Worm (Caenorhabditis elegans) whole organism, L4 larva: ENCODE measurements around the gene C26F1.1.
A peak's percentile ranks its signal among the peaks of the same experiment; 100 is the strongest.

Experiments used
- F10B5.3 ChIP-seq: sonication (generic microtip); optimal IDR thresholded peaks from 2 replicates; lab custom pipeline; 2016; ENCODE audit warnings: mild to moderate bottlenecking, missing genetic modification characterization, missing compliant biosample characterization
- F44E2.7 ChIP-seq: fragments of 200-800 bp; sonication (Bioruptor generic); IDR thresholded peaks from 2 replicates; pipeline ENCODE4 v2.1.2; 2022; ENCODE audit warnings: missing genetic modification characterization, missing compliant biosample characterization
- F49E8.2 ChIP-seq: sonication (generic microtip); optimal IDR thresholded peaks from 2 replicates; lab custom pipeline; 2016; ENCODE audit warnings: missing compliant biosample characterization, mild to moderate bottlenecking, missing genetic modification characterization, borderline replicate concordance
- R02D3.7 ChIP-seq: fragments of 150-350 bp; sonication (generic microtip); optimal IDR thresholded peaks from 3 replicates; lab custom pipeline; 2014; ENCODE audit warnings: missing biosample characterization, missing genetic modification characterization
- T20F7.1 ChIP-seq: fragments of 200-800 bp; sonication (Bioruptor generic); optimal IDR thresholded peaks from 2 replicates; lab custom pipeline; 2018; ENCODE audit warnings: mild to moderate bottlenecking, missing genetic modification characterization, missing compliant biosample characterization
- Y105C5A.15 ChIP-seq: fragments of 200-800 bp; sonication (Bioruptor generic); IDR thresholded peaks from 2 replicates; pipeline ENCODE4 v1.3.6; 2022; ENCODE audit warnings: missing genetic modification characterization, missing compliant biosample characterization
- Y48G9A.11 ChIP-seq: fragments of 200-800 bp; sonication (Bioruptor generic); IDR thresholded peaks from 2 replicates; pipeline ENCODE4 v1.3.6; 2022; ENCODE audit warnings: missing genetic modification reagents, missing genetic modification characterization, missing compliant biosample characterization
- Y5F2A.4 ChIP-seq: fragments of 200-800 bp; sonication (Bioruptor generic); optimal IDR thresholded peaks from 2 replicates; lab custom pipeline; 2018; ENCODE audit warnings: mild to moderate bottlenecking, missing genetic modification characterization, missing compliant biosample characterization
- ZK546.5 ChIP-seq, 2 experiments: sonication (generic microtip); optimal IDR thresholded peaks; 2 replicates each; lab custom pipeline; 2017; ENCODE audit warnings: missing biosample characterization in 2 of 2, missing genetic modification characterization in 2 of 2
- arid-1 ChIP-seq: fragments of 200-800 bp; sonication (Bioruptor generic); conservative IDR thresholded peaks from 2 replicates; pipeline ENCODE4 v1.3.6; 2022; ENCODE audit warnings: missing genetic modification reagents, missing genetic modification characterization, missing compliant biosample characterization
- ceh-20 ChIP-seq: fragments of 200-800 bp; sonication (Bioruptor generic); IDR thresholded peaks from 2 replicates; pipeline ENCODE4 v1.3.6; 2022; ENCODE audit warnings: missing genetic modification reagents, missing genetic modification characterization, missing compliant biosample characterization
- ceh-62 ChIP-seq: sonication (generic microtip); optimal IDR thresholded peaks from 2 replicates; lab custom pipeline; 2017; ENCODE audit warnings: missing biosample characterization, missing genetic modification characterization
- ceh-82 ChIP-seq: sonication (generic microtip); optimal IDR thresholded peaks from 2 replicates; lab custom pipeline; 2017; ENCODE audit warnings: missing biosample characterization, missing genetic modification characterization
- ctbp-1 ChIP-seq: fragments of 200-800 bp; sonication (Bioruptor generic); IDR thresholded peaks from 2 replicates; pipeline ENCODE4 v1.3.6; 2022; ENCODE audit warnings: missing genetic modification reagents, missing genetic modification characterization, missing compliant biosample characterization
- daf-12 ChIP-seq: fragments of 150-350 bp; optimal IDR thresholded peaks from 2 replicates; lab custom pipeline; 2014; ENCODE audit warnings: missing biosample characterization, missing genetic modification reagents, missing genetic modification characterization
- daf-16 ChIP-seq, 3 experiments: sonication (generic microtip); optimal IDR thresholded peaks; 2 replicates each; lab custom pipeline; 2016 to 2017; ENCODE audit warnings: missing genetic modification characterization in 3 of 3, missing genetic modification reagents in 3 of 3, mild to moderate bottlenecking in 2 of 3, missing compliant biosample characterization in 2 of 3, missing biosample characterization in 1 of 3, moderate library complexity in 1 of 3
- daf-8 ChIP-seq: fragments of 200-800 bp; sonication (Bioruptor generic); IDR thresholded peaks from 2 replicates; pipeline ENCODE4 v1.3.6; 2022; ENCODE audit warnings: missing genetic modification characterization, missing compliant biosample characterization
- dmd-8 ChIP-seq: fragments of 200-800 bp; sonication (Bioruptor generic); IDR thresholded peaks from 2 replicates; pipeline ENCODE4 v1.3.6; 2022; ENCODE audit warnings: missing genetic modification characterization, missing compliant biosample characterization
- dpl-1 ChIP-seq: fragments of 150-350 bp; optimal IDR thresholded peaks from 2 replicates; lab custom pipeline; 2014; ENCODE audit warnings: missing biosample characterization, missing genetic modification reagents, missing genetic modification characterization
- duxl-1 ChIP-seq: sonication (generic microtip); optimal IDR thresholded peaks from 2 replicates; lab custom pipeline; 2016; ENCODE audit warnings: mild to moderate bottlenecking, missing genetic modification characterization, moderate library complexity, missing compliant biosample characterization; ENCODE audit not compliant: poor library complexity
- egl-27 ChIP-seq: sonication (generic microtip); optimal IDR thresholded peaks from 3 replicates; lab custom pipeline; 2017; ENCODE audit warnings: missing biosample characterization, missing genetic modification reagents, missing genetic modification characterization
- egl-43 ChIP-seq: fragments of 200-800 bp; sonication (Bioruptor generic); IDR thresholded peaks from 2 replicates; pipeline ENCODE4 v1.3.6; 2022; ENCODE audit warnings: missing genetic modification reagents, missing genetic modification characterization, missing compliant biosample characterization
- fkh-10 ChIP-seq: fragments of 150-350 bp; optimal IDR thresholded peaks from 2 replicates; lab custom pipeline; 2014; ENCODE audit warnings: missing biosample characterization, missing genetic modification reagents, missing genetic modification characterization
- fos-1 ChIP-seq: fragments of 150-350 bp; optimal IDR thresholded peaks from 2 replicates; lab custom pipeline; 2014; ENCODE audit warnings: missing biosample characterization, missing genetic modification characterization
- hif-1 ChIP-seq, 2 experiments: sonication (generic microtip); optimal IDR thresholded peaks; 2 replicates each; lab custom pipeline; 2016 to 2017; ENCODE audit warnings: missing compliant biosample characterization in 2 of 2, missing genetic modification characterization in 2 of 2, missing genetic modification reagents in 2 of 2, missing genotype in 2 of 2, mild to moderate bottlenecking in 1 of 2
- hlh-11 ChIP-seq: fragments of 200-800 bp; sonication (Bioruptor generic); optimal IDR thresholded peaks from 2 replicates; lab custom pipeline; 2018; ENCODE audit warnings: mild to moderate bottlenecking, missing genetic modification characterization, missing compliant biosample characterization
- hlh-30 ChIP-seq: sonication (generic microtip); optimal IDR thresholded peaks from 2 replicates; lab custom pipeline; 2017; ENCODE audit warnings: antibody characterized with exemption, mild to moderate bottlenecking, missing genetic modification characterization, missing compliant biosample characterization; ENCODE audit not compliant: insufficient read depth
- hmg-1.1 ChIP-seq: fragments of 200-800 bp; sonication (Bioruptor generic); IDR thresholded peaks from 2 replicates; pipeline ENCODE4 v1.3.6; 2022; ENCODE audit warnings: missing genetic modification reagents, missing genetic modification characterization, missing compliant biosample characterization
- jun-1 ChIP-seq: fragments of 150-350 bp; optimal IDR thresholded peaks from 2 replicates; lab custom pipeline; 2014; ENCODE audit warnings: missing biosample characterization, missing genetic modification reagents, missing genetic modification characterization
- lin-38 ChIP-seq: fragments of 200-800 bp; sonication (Bioruptor generic); IDR thresholded peaks from 2 replicates; pipeline ENCODE4 v1.3.6; 2022; ENCODE audit warnings: missing genetic modification reagents, missing genetic modification characterization, missing compliant biosample characterization
- lin-39 ChIP-seq: fragments of 150-350 bp; optimal IDR thresholded peaks from 2 replicates; lab custom pipeline; 2014; ENCODE audit warnings: missing biosample characterization, missing genetic modification reagents, missing genetic modification characterization
- lir-3 ChIP-seq: sonication (generic microtip); optimal IDR thresholded peaks from 2 replicates; lab custom pipeline; 2016; ENCODE audit warnings: mild to moderate bottlenecking, missing genetic modification characterization, missing compliant biosample characterization
- lsy-2 ChIP-seq, 2 experiments: fragments of 150-350 bp in 1 of 2; sonication (generic microtip) in 1 of 2; optimal IDR thresholded peaks; 2 replicates each; lab custom pipeline; 2014 to 2017; ENCODE audit warnings: missing biosample characterization in 2 of 2, missing genetic modification characterization in 2 of 2
- mdt-29 ChIP-seq: fragments of 200-800 bp; sonication (Bioruptor generic); IDR thresholded peaks from 2 replicates; pipeline ENCODE4 v1.3.6; 2022; ENCODE audit warnings: missing genetic modification reagents, missing genetic modification characterization, missing compliant biosample characterization
- nhr-11 ChIP-seq: fragments of 150-350 bp; optimal IDR thresholded peaks from 2 replicates; lab custom pipeline; 2014; ENCODE audit warnings: missing biosample characterization, missing genetic modification characterization
- nhr-237 ChIP-seq: sonication (generic microtip); optimal IDR thresholded peaks from 2 replicates; lab custom pipeline; 2017; ENCODE audit warnings: missing biosample characterization, missing genetic modification characterization
- nhr-42 ChIP-seq: fragments of 200-800 bp; sonication (Bioruptor generic); IDR thresholded peaks from 2 replicates; pipeline ENCODE4 v1.3.6; 2022; ENCODE audit warnings: missing genetic modification characterization, missing compliant biosample characterization
- nhr-48 ChIP-seq: sonication (generic microtip); optimal IDR thresholded peaks from 2 replicates; lab custom pipeline; 2016; ENCODE audit warnings: mild to moderate bottlenecking, missing genetic modification characterization, missing compliant biosample characterization
- nhr-6 ChIP-seq: fragments of 150-350 bp; optimal IDR thresholded peaks from 2 replicates; lab custom pipeline; 2014; ENCODE audit warnings: missing biosample characterization, missing genetic modification characterization
- nhr-76 ChIP-seq: fragments of 150-350 bp; optimal IDR thresholded peaks from 2 replicates; lab custom pipeline; 2014; ENCODE audit warnings: missing biosample characterization, missing genetic modification characterization
- nhr-77 ChIP-seq: fragments of 150-350 bp; optimal IDR thresholded peaks from 2 replicates; lab custom pipeline; 2014; ENCODE audit warnings: missing biosample characterization, missing genetic modification characterization
- pha-4 ChIP-seq, 2 experiments: fragments of 150-350 bp in 1 of 2; fragments of 200-800 bp in 1 of 2; sonication (Bioruptor generic) in 1 of 2; IDR thresholded peaks in 1 of 2; optimal IDR thresholded peaks in 1 of 2; 2 replicates each; pipeline versions ENCODE4 v1.3.6 to Lab custom; 2014 to 2022; ENCODE audit warnings: missing genetic modification characterization in 2 of 2, missing genetic modification reagents in 2 of 2, missing biosample characterization in 1 of 2, missing compliant biosample characterization in 1 of 2
- php-3 ChIP-seq: fragments of 200-800 bp; sonication (Bioruptor generic); IDR thresholded peaks from 2 replicates; pipeline ENCODE4 v1.3.6; 2022; ENCODE audit warnings: missing genetic modification reagents, missing genetic modification characterization, missing compliant biosample characterization
- rbr-2 ChIP-seq: sonication (generic microtip); optimal IDR thresholded peaks from 2 replicates; lab custom pipeline; 2016; ENCODE audit warnings: missing genotype, missing genetic modification characterization, missing compliant biosample characterization
- spr-1 ChIP-seq: sonication (generic microtip); optimal IDR thresholded peaks from 2 replicates; lab custom pipeline; 2016; ENCODE audit warnings: mild to moderate bottlenecking, missing genetic modification characterization, missing compliant biosample characterization
- unc-130 ChIP-seq: sonication (generic microtip); optimal IDR thresholded peaks from 2 replicates; lab custom pipeline; 2016; ENCODE audit warnings: missing genetic modification reagents, missing genetic modification characterization, missing compliant biosample characterization
- unc-39 ChIP-seq: sonication (generic microtip); optimal IDR thresholded peaks from 2 replicates; lab custom pipeline; 2017; ENCODE audit warnings: missing biosample characterization, missing genetic modification characterization
- unc-62 ChIP-seq, 3 experiments: fragments of 150-350 bp in 1 of 3; sonication (generic microtip); optimal IDR thresholded peaks in 2 of 3; peaks in 1 of 3; 1 replicate in 1 of 3; 2 replicates in 2 of 3; lab custom pipeline; 2014 to 2017; ENCODE audit warnings: missing biosample characterization in 3 of 3, missing genetic modification characterization in 3 of 3, missing genetic modification reagents in 3 of 3, missing genotype in 1 of 3
- zag-1 ChIP-seq: fragments of 150-350 bp; optimal IDR thresholded peaks from 2 replicates; lab custom pipeline; 2014; ENCODE audit warnings: missing biosample characterization, missing genetic modification characterization
- zfp-3 ChIP-seq: fragments of 200-800 bp; sonication (Bioruptor generic); conservative IDR thresholded peaks from 2 replicates; pipeline ENCODE4 v1.3.6; 2022; ENCODE audit warnings: missing genetic modification reagents, missing genetic modification characterization, missing compliant biosample characterization
- zip-2 ChIP-seq: fragments of 150-350 bp; optimal IDR thresholded peaks from 2 replicates; lab custom pipeline; 2014; ENCODE audit warnings: missing biosample characterization, missing genetic modification characterization

Gene C26F1.1

DNA sequence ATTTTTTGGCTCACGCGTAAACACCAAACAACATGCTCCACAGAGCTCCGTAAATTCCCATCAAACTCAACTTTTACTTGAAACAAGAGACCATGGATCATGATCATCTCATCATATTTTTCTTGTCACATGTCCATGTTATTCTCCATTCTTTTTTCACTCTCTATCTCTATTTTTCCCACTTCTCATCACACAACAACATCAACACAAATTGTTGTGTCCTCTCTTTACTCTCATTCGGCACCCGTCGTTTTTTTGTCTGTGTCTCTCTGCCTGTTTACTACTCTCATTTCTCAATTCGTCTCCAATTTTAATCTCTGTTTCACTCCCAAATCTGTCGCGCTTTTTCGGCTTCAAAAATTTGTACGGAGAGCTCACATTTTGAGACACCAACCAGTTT is 25.9 kb upstream of the C26F1.1 start (continued):
- no peak for TF ChIP-seq Y5F2A.4 (GFP tag; lab: Kevin White, UChicago)
- TF ChIP-seq rbr-2 = peak; percentile 52
- peak; percentile 2 for TF ChIP-seq fkh-10 (GFP tag; lab: Kevin White, UChicago)
- TF ChIP-seq unc-62 (GFP tag; optimal IDR thresholded peaks at IDR 0.05 in 1 of 2; lab: Kevin White, UChicago) = peak in 1 of 2 experiments; percentile 99
- no peak for TF ChIP-seq unc-62 (tag; optimal IDR thresholded peaks at IDR 0.05; lab: Kevin White, UChicago)
- TF ChIP-seq ceh-20 (GFP tag; lab: Robert Waterston, UW) = peak; percentile 57; the same call in 1 of the 2 replicates
- peak; percentile 61 for TF ChIP-seq hlh-11 (tag; lab: Kevin White, UChicago)
- peak; percentile 17 for TF ChIP-seq dpl-1 (GFP tag; lab: Kevin White, UChicago)
- TF ChIP-seq lin-38 (GFP tag; lab: Robert Waterston, UW) = no peak
- no peak for TF ChIP-seq ceh-62
- TF ChIP-seq jun-1 (tag; lab: Kevin White, UChicago) = no peak
- TF ChIP-seq Y48G9A.11 (GFP tag; lab: Robert Waterston, UW) = no peak
- TF ChIP-seq Y105C5A.15 = no peak
- no peak for TF ChIP-seq unc-39
- no peak for TF ChIP-seq unc-130 (GFP tag; lab: Kevin White, UChicago)
- TF ChIP-seq nhr-6 (tag; lab: Kevin White, UChicago) = no peak
- TF ChIP-seq egl-27 (tag; lab: Kevin White, UChicago) = no peak
- TF ChIP-seq zip-2 (tag; lab: Kevin White, UChicago) = no peak
- no peak for TF ChIP-seq daf-12 (tag; lab: Kevin White, UChicago)
- TF ChIP-seq F49E8.2 (tag; lab: Kevin White, UChicago) = no peak
- TF ChIP-seq egl-43 (GFP tag; lab: Robert Waterston, UW) = no peak
- TF ChIP-seq lir-3 (tag; lab: Kevin White, UChicago) = no peak
- no peak for TF ChIP-seq arid-1 (GFP tag; lab: Robert Waterston, UW)
- TF ChIP-seq nhr-77 (tag; lab: Kevin White, UChicago) = no peak
- TF ChIP-seq nhr-237 (tag; lab: Kevin White, UChicago) = no peak
- no peak for TF ChIP-seq fos-1 (tag; lab: Kevin White, UChicago)
- TF ChIP-seq daf-16 (GFP tag; optimal IDR thresholded peaks at IDR 0.05; lab: Kevin White, UChicago) = peak in 1 of 2 experiments; percentile 92
- TF ChIP-seq daf-16 (tag; optimal IDR thresholded peaks at IDR 0.05; lab: Kevin White, UChicago) = peak; percentile 87
- no peak for TF ChIP-seq nhr-76 (tag; lab: Kevin White, UChicago)
- no peak for TF ChIP-seq mdt-29 (GFP tag; lab: Robert Waterston, UW)
- TF ChIP-seq F10B5.3 (tag; lab: Kevin White, UChicago) = no peak
- TF ChIP-seq F44E2.7 (GFP tag; lab: Robert Waterston, UW) = no peak
- no peak for TF ChIP-seq daf-8 (GFP tag; lab: Robert Waterston, UW)
- TF ChIP-seq zfp-3 (GFP tag; lab: Robert Waterston, UW) = no peak
- peak; percentile 82 for TF ChIP-seq hlh-30 (tag; lab: Kevin White, UChicago)
- no peak for TF ChIP-seq ZK546.5 (tag; optimal IDR thresholded peaks at IDR 0.05; lab: Kevin White, UChicago)
- no peak for TF ChIP-seq spr-1 (tag; lab: Kevin White, UChicago)
- no peak for TF ChIP-seq hif-1 (tag; optimal IDR thresholded peaks at IDR 0.05; lab: Kevin White, UChicago)
- TF ChIP-seq php-3 (GFP tag; lab: Robert Waterston, UW) = no peak
- no peak for TF ChIP-seq T20F7.1 (GFP tag; lab: Kevin White, UChicago)
- no peak for TF ChIP-seq dmd-8 (GFP tag; lab: Robert Waterston, UW)
- TF ChIP-seq lin-39 = no peak
- TF ChIP-seq zag-1 = no peak
- no peak for TF ChIP-seq nhr-48
- no peak for TF ChIP-seq pha-4 (GFP tag; IDR thresholded peaks at IDR 0.05; lab: Robert Waterston, UW)
- TF ChIP-seq pha-4 (tag; optimal IDR thresholded peaks at IDR 0.05; lab: Kevin White, UChicago) = no peak
- TF ChIP-seq R02D3.7 (tag; lab: Kevin White, UChicago) = no peak
- TF ChIP-seq hmg-1.1 (GFP tag; lab: Robert Waterston, UW) = 0 out of 2 replicates have a peak, but pooled peaks have one; percentile 37
- no peak for TF ChIP-seq duxl-1
- no peak for TF ChIP-seq ceh-82 (tag; lab: Kevin White, UChicago)
- TF ChIP-seq nhr-42 (GFP tag; lab: Robert Waterston, UW) = no peak
- no peak for TF ChIP-seq ctbp-1 (GFP tag; lab: Robert Waterston, UW)
- peak in 1 of 2 experiments; percentile 52 for TF ChIP-seq lsy-2 (tag; optimal IDR thresholded peaks at IDR 0.05; lab: Kevin White, UChicago)
- TF ChIP-seq nhr-11 (tag; lab: Kevin White, UChicago) = peak; percentile 78
